Worm (Caenorhabditis elegans) whole organism, L4 larva: ENCODE results near the gene ZK1086.2.

Source experiments
- F26F4.8 ChIP-seq: fragments of 200-800 bp; sonication (Bioruptor generic); conservative IDR thresholded peaks from 2 replicates; pipeline ENCODE4 v1.3.6; 2022; ENCODE audit warnings: missing genetic modification characterization, missing compliant biosample characterization
- T26A8.4 ChIP-seq: fragments of 200-800 bp; sonication (Bioruptor generic); IDR thresholded peaks from 2 replicates; pipeline ENCODE4 v1.3.6; 2022; ENCODE audit warnings: missing genetic modification characterization, missing compliant biosample characterization
- Y105C5A.15 ChIP-seq: fragments of 200-800 bp; sonication (Bioruptor generic); IDR thresholded peaks from 2 replicates; pipeline ENCODE4 v1.3.6; 2022; ENCODE audit warnings: missing genetic modification characterization, missing compliant biosample characterization
- Y75B8A.6 ChIP-seq: fragments of 200-800 bp; sonication (Bioruptor generic); IDR thresholded peaks from 2 replicates; pipeline ENCODE4 v1.3.6; 2022; ENCODE audit warnings: missing genetic modification reagents, missing genetic modification characterization, missing compliant biosample characterization
- ZK337.2 ChIP-seq: fragments of 200-800 bp; sonication (Bioruptor generic); IDR thresholded peaks from 2 replicates; pipeline ENCODE4 v1.3.6; 2022; ENCODE audit warnings: missing genetic modification reagents, missing genetic modification characterization, missing compliant biosample characterization
- aha-1 ChIP-seq: fragments of 150-350 bp; peaks from one replicate; lab custom pipeline; 2014; ENCODE audit warnings: missing biosample characterization, missing genetic modification characterization
- arid-1 ChIP-seq: fragments of 200-800 bp; sonication (Bioruptor generic); conservative IDR thresholded peaks from 2 replicates; pipeline ENCODE4 v1.3.6; 2022; ENCODE audit warnings: missing genetic modification reagents, missing genetic modification characterization, missing compliant biosample characterization
- ceh-20 ChIP-seq: fragments of 200-800 bp; sonication (Bioruptor generic); IDR thresholded peaks from 2 replicates; pipeline ENCODE4 v1.3.6; 2022; ENCODE audit warnings: missing genetic modification reagents, missing genetic modification characterization, missing compliant biosample characterization
- ceh-28 ChIP-seq: fragments of 150-350 bp; optimal IDR thresholded peaks from 2 replicates; lab custom pipeline; 2014; ENCODE audit warnings: missing biosample characterization, missing genetic modification reagents, missing genetic modification characterization
- ceh-62 ChIP-seq: sonication (generic microtip); optimal IDR thresholded peaks from 2 replicates; lab custom pipeline; 2017; ENCODE audit warnings: missing biosample characterization, missing genetic modification characterization
- ceh-82 ChIP-seq: sonication (generic microtip); optimal IDR thresholded peaks from 2 replicates; lab custom pipeline; 2017; ENCODE audit warnings: missing biosample characterization, missing genetic modification characterization
- ces-1 ChIP-seq: fragments of 150-350 bp; sonication (generic microtip); optimal IDR thresholded peaks from 4 replicates; lab custom pipeline; 2014; ENCODE audit warnings: missing biosample characterization, missing genetic modification reagents, missing genetic modification characterization
- daf-16 ChIP-seq, 3 experiments: sonication (generic microtip); optimal IDR thresholded peaks; 2 replicates each; lab custom pipeline; 2016 to 2017; ENCODE audit warnings: missing genetic modification characterization in 3 of 3, missing genetic modification reagents in 3 of 3, mild to moderate bottlenecking in 2 of 3, missing compliant biosample characterization in 2 of 3, missing biosample characterization in 1 of 3, moderate library complexity in 1 of 3
- daf-8 ChIP-seq: fragments of 200-800 bp; sonication (Bioruptor generic); IDR thresholded peaks from 2 replicates; pipeline ENCODE4 v1.3.6; 2022; ENCODE audit warnings: missing genetic modification characterization, missing compliant biosample characterization
- dmd-6 ChIP-seq: fragments of 200-800 bp; sonication (Bioruptor generic); IDR thresholded peaks from 2 replicates; pipeline ENCODE4 v1.3.6; 2022; ENCODE audit warnings: missing genetic modification reagents, missing genetic modification characterization, missing compliant biosample characterization
- dmd-9 ChIP-seq: fragments of 200-800 bp; sonication (Bioruptor generic); IDR thresholded peaks from 2 replicates; pipeline ENCODE4 v1.3.6; 2022; ENCODE audit warnings: missing genetic modification reagents, missing genetic modification characterization, missing compliant biosample characterization
- dpl-1 ChIP-seq: fragments of 150-350 bp; optimal IDR thresholded peaks from 2 replicates; lab custom pipeline; 2014; ENCODE audit warnings: missing biosample characterization, missing genetic modification reagents, missing genetic modification characterization
- dve-1 ChIP-seq: sonication (generic microtip); optimal IDR thresholded peaks from 2 replicates; lab custom pipeline; 2017; ENCODE audit warnings: antibody characterized with exemption, mild to moderate bottlenecking, missing genetic modification characterization, missing compliant biosample characterization; ENCODE audit not compliant: insufficient read depth
- egl-43 ChIP-seq: fragments of 200-800 bp; sonication (Bioruptor generic); IDR thresholded peaks from 2 replicates; pipeline ENCODE4 v1.3.6; 2022; ENCODE audit warnings: missing genetic modification reagents, missing genetic modification characterization, missing compliant biosample characterization
- fos-1 ChIP-seq: fragments of 150-350 bp; optimal IDR thresholded peaks from 2 replicates; lab custom pipeline; 2014; ENCODE audit warnings: missing biosample characterization, missing genetic modification characterization
- hif-1 ChIP-seq, 2 experiments: sonication (generic microtip); optimal IDR thresholded peaks; 2 replicates each; lab custom pipeline; 2016 to 2017; ENCODE audit warnings: missing compliant biosample characterization in 2 of 2, missing genetic modification characterization in 2 of 2, missing genetic modification reagents in 2 of 2, missing genotype in 2 of 2, mild to moderate bottlenecking in 1 of 2
- hlh-11 ChIP-seq: fragments of 200-800 bp; sonication (Bioruptor generic); optimal IDR thresholded peaks from 2 replicates; lab custom pipeline; 2018; ENCODE audit warnings: mild to moderate bottlenecking, missing genetic modification characterization, missing compliant biosample characterization
- hlh-30 ChIP-seq: sonication (generic microtip); optimal IDR thresholded peaks from 2 replicates; lab custom pipeline; 2017; ENCODE audit warnings: antibody characterized with exemption, mild to moderate bottlenecking, missing genetic modification characterization, missing compliant biosample characterization; ENCODE audit not compliant: insufficient read depth
- jun-1 ChIP-seq: fragments of 150-350 bp; optimal IDR thresholded peaks from 2 replicates; lab custom pipeline; 2014; ENCODE audit warnings: missing biosample characterization, missing genetic modification reagents, missing genetic modification characterization
- lin-38 ChIP-seq: fragments of 200-800 bp; sonication (Bioruptor generic); IDR thresholded peaks from 2 replicates; pipeline ENCODE4 v1.3.6; 2022; ENCODE audit warnings: missing genetic modification reagents, missing genetic modification characterization, missing compliant biosample characterization
- lin-39 ChIP-seq: fragments of 150-350 bp; optimal IDR thresholded peaks from 2 replicates; lab custom pipeline; 2014; ENCODE audit warnings: missing biosample characterization, missing genetic modification reagents, missing genetic modification characterization
- lsy-2 ChIP-seq, 2 experiments: fragments of 150-350 bp in 1 of 2; sonication (generic microtip) in 1 of 2; optimal IDR thresholded peaks; 2 replicates each; lab custom pipeline; 2014 to 2017; ENCODE audit warnings: missing biosample characterization in 2 of 2, missing genetic modification characterization in 2 of 2
- madf-9 ChIP-seq: fragments of 200-800 bp; sonication (Bioruptor generic); conservative IDR thresholded peaks from 2 replicates; pipeline ENCODE4 v1.3.6; 2022; ENCODE audit warnings: missing genetic modification reagents, missing genetic modification characterization, missing compliant biosample characterization
- mdl-1 ChIP-seq, 2 experiments: fragments of 150-350 bp in 1 of 2; sonication (generic microtip) in 1 of 2; optimal IDR thresholded peaks; 2 replicates each; lab custom pipeline; 2014 to 2017; ENCODE audit warnings: missing biosample characterization in 2 of 2, missing genetic modification characterization in 2 of 2
- mxl-3 ChIP-seq: fragments of 200-800 bp; sonication (Bioruptor generic); optimal IDR thresholded peaks from 2 replicates; lab custom pipeline; 2018; ENCODE audit warnings: mild to moderate bottlenecking, missing genetic modification characterization, missing compliant biosample characterization
- nhr-10 ChIP-seq: fragments of 150-350 bp; optimal IDR thresholded peaks from 2 replicates; lab custom pipeline; 2014; ENCODE audit warnings: missing biosample characterization, missing genetic modification characterization
- nhr-102 ChIP-seq: sonication (generic microtip); optimal IDR thresholded peaks from 2 replicates; lab custom pipeline; 2016; ENCODE audit warnings: mild to moderate bottlenecking, missing genetic modification characterization, moderate library complexity, missing compliant biosample characterization
- nhr-111 ChIP-seq: fragments of 200-800 bp; sonication (Bioruptor generic); optimal IDR thresholded peaks from 2 replicates; lab custom pipeline; 2018; ENCODE audit warnings: mild to moderate bottlenecking, missing genetic modification characterization, missing compliant biosample characterization
- nhr-25 ChIP-seq: sonication (generic microtip); optimal IDR thresholded peaks from 2 replicates; lab custom pipeline; 2017; ENCODE audit warnings: missing genetic modification characterization, mild to moderate bottlenecking, missing compliant biosample characterization, antibody characterized with exemption, moderate library complexity, borderline replicate concordance; ENCODE audit not compliant: insufficient read depth
- nhr-28 ChIP-seq: fragments of 150-350 bp; optimal IDR thresholded peaks from 2 replicates; lab custom pipeline; 2014; ENCODE audit warnings: missing biosample characterization, missing genetic modification characterization
- nhr-41 ChIP-seq: fragments of 200-800 bp; sonication (Bioruptor generic); IDR thresholded peaks from 2 replicates; pipeline ENCODE4 v1.3.6; 2022; ENCODE audit warnings: missing genetic modification reagents, missing genetic modification characterization, missing compliant biosample characterization
- nhr-42 ChIP-seq: fragments of 200-800 bp; sonication (Bioruptor generic); IDR thresholded peaks from 2 replicates; pipeline ENCODE4 v1.3.6; 2022; ENCODE audit warnings: missing genetic modification characterization, missing compliant biosample characterization
- nhr-77 ChIP-seq: fragments of 150-350 bp; optimal IDR thresholded peaks from 2 replicates; lab custom pipeline; 2014; ENCODE audit warnings: missing biosample characterization, missing genetic modification characterization
- php-3 ChIP-seq: fragments of 200-800 bp; sonication (Bioruptor generic); IDR thresholded peaks from 2 replicates; pipeline ENCODE4 v1.3.6; 2022; ENCODE audit warnings: missing genetic modification reagents, missing genetic modification characterization, missing compliant biosample characterization
- saeg-2 ChIP-seq: fragments of 200-800 bp; sonication (Bioruptor generic); IDR thresholded peaks from 2 replicates; pipeline ENCODE4 v1.3.6; 2022; ENCODE audit warnings: missing genetic modification reagents, missing genetic modification characterization, missing compliant biosample characterization
- snpc-1.2 ChIP-seq: fragments of 200-800 bp; sonication (Bioruptor generic); IDR thresholded peaks from 2 replicates; pipeline ENCODE4 v1.3.6; 2022; ENCODE audit warnings: missing genetic modification reagents, missing genetic modification characterization, missing compliant biosample characterization
- spr-1 ChIP-seq: sonication (generic microtip); optimal IDR thresholded peaks from 2 replicates; lab custom pipeline; 2016; ENCODE audit warnings: mild to moderate bottlenecking, missing genetic modification characterization, missing compliant biosample characterization
- tag-97 ChIP-seq: fragments of 200-800 bp; sonication (Bioruptor generic); IDR thresholded peaks from 2 replicates; pipeline ENCODE4 v1.3.6; 2022; ENCODE audit warnings: missing genetic modification characterization, missing compliant biosample characterization
- tra-1 ChIP-seq: fragments of 200-800 bp; sonication (Bioruptor generic); IDR thresholded peaks from 2 replicates; pipeline ENCODE4 v1.3.6; 2022; ENCODE audit warnings: missing genetic modification reagents, missing genetic modification characterization, missing compliant biosample characterization
- vab-7 ChIP-seq: fragments of 200-800 bp; sonication (Bioruptor generic); IDR thresholded peaks from 2 replicates; pipeline ENCODE4 v1.3.6; 2022; ENCODE audit warnings: missing genetic modification reagents, missing genetic modification characterization, missing compliant biosample characterization
- zag-1 ChIP-seq: fragments of 150-350 bp; optimal IDR thresholded peaks from 2 replicates; lab custom pipeline; 2014; ENCODE audit warnings: missing biosample characterization, missing genetic modification characterization
- zfp-2 ChIP-seq: sonication (generic microtip); optimal IDR thresholded peaks from 2 replicates; lab custom pipeline; 2016; ENCODE audit warnings: mild to moderate bottlenecking, missing genetic modification characterization, missing compliant biosample characterization
- ztf-7 ChIP-seq: fragments of 150-350 bp; optimal IDR thresholded peaks from 2 replicates; lab custom pipeline; 2014; ENCODE audit warnings: missing biosample characterization, missing genetic modification characterization

Gene ZK1086.2

ce11 chrX:13767282-13767681, 26.1 kb downstream of the ZK1086.2 start (continued):
- TF ChIP-seq daf-8 (GFP tag; lab: Robert Waterston, UW): no peak
- TF ChIP-seq saeg-2 (GFP tag; lab: Robert Waterston, UW): no peak
- no peak for TF ChIP-seq ces-1 (GFP tag; lab: Kevin White, UChicago)
- 0 out of 2 replicates have a peak, but pooled peaks have one; percentile 32 for TF ChIP-seq php-3 (GFP tag; lab: Robert Waterston, UW)
- no peak for TF ChIP-seq ceh-20 (GFP tag; lab: Robert Waterston, UW)
- no peak for TF ChIP-seq spr-1 (tag; lab: Kevin White, UChicago)
- peak; percentile 47 for TF ChIP-seq nhr-28 (tag; lab: Kevin White, UChicago)
- no peak for TF ChIP-seq ceh-62
- no peak for TF ChIP-seq F26F4.8 (GFP tag; lab: Robert Waterston, UW)
- no peak for TF ChIP-seq tag-97
- TF ChIP-seq snpc-1.2 (GFP tag; lab: Robert Waterston, UW): no peak
- TF ChIP-seq dmd-6 (GFP tag; lab: Robert Waterston, UW): peak; percentile 96
- no peak for TF ChIP-seq ZK337.2
- TF ChIP-seq dpl-1: no peak
- no peak for TF ChIP-seq Y105C5A.15 (GFP tag; lab: Robert Waterston, UW)
- no peak for TF ChIP-seq nhr-102 (tag; lab: Kevin White, UChicago)
- TF ChIP-seq T26A8.4 (GFP tag; lab: Robert Waterston, UW): no peak
- TF ChIP-seq dve-1 (tag; lab: Kevin White, UChicago): peak; percentile 70
- TF ChIP-seq arid-1 (GFP tag; lab: Robert Waterston, UW): no peak
- no peak for TF ChIP-seq mxl-3 (GFP tag; lab: Kevin White, UChicago)
- TF ChIP-seq nhr-41: no peak
- TF ChIP-seq jun-1 (tag; lab: Kevin White, UChicago): no peak
- TF ChIP-seq tra-1 (GFP tag; lab: Robert Waterston, UW): 0 out of 2 replicates have a peak, but pooled peaks have one; percentile 70
- no peak for TF ChIP-seq nhr-10
- TF ChIP-seq ztf-7 (tag; lab: Kevin White, UChicago): no peak
- TF ChIP-seq ceh-28 (tag; lab: Kevin White, UChicago): no peak
- TF ChIP-seq zfp-2: no peak
- TF ChIP-seq aha-1 (tag; lab: Kevin White, UChicago): no peak
- no peak for TF ChIP-seq Y75B8A.6 (GFP tag; lab: Robert Waterston, UW)
- peak; percentile 40 for TF ChIP-seq nhr-77 (tag; lab: Kevin White, UChicago)
- no peak for TF ChIP-seq nhr-25
- TF ChIP-seq mdl-1 (tag; optimal IDR thresholded peaks at IDR 0.05; lab: Kevin White, UChicago): peak in 1 of 2 experiments; percentile 6
- TF ChIP-seq nhr-42 (GFP tag; lab: Robert Waterston, UW): no peak
- no peak for TF ChIP-seq ceh-82
- no peak for TF ChIP-seq vab-7 (GFP tag; lab: Robert Waterston, UW)
- no peak for TF ChIP-seq dmd-9 (GFP tag; lab: Robert Waterston, UW)
- no peak for TF ChIP-seq daf-16 (GFP tag; optimal IDR thresholded peaks at IDR 0.05; lab: Kevin White, UChicago)
- peak; percentile 53 for TF ChIP-seq daf-16 (tag; optimal IDR thresholded peaks at IDR 0.05; lab: Kevin White, UChicago)
- TF ChIP-seq fos-1: no peak
- no peak for TF ChIP-seq hif-1 (tag; optimal IDR thresholded peaks at IDR 0.05; lab: Kevin White, UChicago)
- TF ChIP-seq lin-39 (tag; lab: Kevin White, UChicago): no peak
- TF ChIP-seq hlh-11 (tag; lab: Kevin White, UChicago): peak; percentile 46
- TF ChIP-seq lsy-2 (tag; optimal IDR thresholded peaks at IDR 0.05; lab: Kevin White, UChicago): no peak
- TF ChIP-seq zag-1 (tag; lab: Kevin White, UChicago): no peak
- no peak for TF ChIP-seq egl-43 (GFP tag; lab: Robert Waterston, UW)
- no peak for TF ChIP-seq lin-38 (GFP tag; lab: Robert Waterston, UW)
- TF ChIP-seq hlh-30 (tag; lab: Kevin White, UChicago): no peak
- no peak for TF ChIP-seq madf-9
- TF ChIP-seq nhr-111 (GFP tag; lab: Kevin White, UChicago): no peak
